Fruit fly (Drosophila melanogaster): Measurements from ENCODE around the gene mtgo.

- no peak for TF ChIP-seq Myc (optimal IDR thresholded peaks at IDR 0.05)
- no peak for TF ChIP-seq h (GFP tag; optimal IDR thresholded peaks at IDR 0.05)
- no peak for TF ChIP-seq lola (GFP tag; optimal IDR thresholded peaks at IDR 0.05)
- no peak for TF ChIP-seq rgr (GFP tag; optimal IDR thresholded peaks at IDR 0.05)
- no peak for TF ChIP-seq Jra (GFP tag; optimal IDR thresholded peaks at IDR 0.05)
- TF ChIP-seq Hr78 (GFP tag; optimal IDR thresholded peaks at IDR 0.05) = no peak
- TF ChIP-seq Hnf4 (GFP tag; optimal IDR thresholded peaks at IDR 0.05) = no peak
- no peak for TF ChIP-seq dmrt93B (GFP tag; optimal IDR thresholded peaks at IDR 0.05)
- TF ChIP-seq Abd-B (GFP tag; optimal IDR thresholded peaks at IDR 0.05) = no peak
- no peak for TF ChIP-seq Rel (GFP tag; optimal IDR thresholded peaks at IDR 0.05)
- no peak for TF ChIP-seq Rel (tag; optimal IDR thresholded peaks at IDR 0.05)
- TF ChIP-seq woc (GFP tag; optimal IDR thresholded peaks at IDR 0.05) = no peak
These were observed 45.3 kb upstream of the mtgo start for dm6 chr2L:16499559-16499958.

All from whole organism, wandering third instar larva.